Fruit fly (Drosophila melanogaster): Measurements from ENCODE around the gene CG45081.

CG45081 gene

DNA sequence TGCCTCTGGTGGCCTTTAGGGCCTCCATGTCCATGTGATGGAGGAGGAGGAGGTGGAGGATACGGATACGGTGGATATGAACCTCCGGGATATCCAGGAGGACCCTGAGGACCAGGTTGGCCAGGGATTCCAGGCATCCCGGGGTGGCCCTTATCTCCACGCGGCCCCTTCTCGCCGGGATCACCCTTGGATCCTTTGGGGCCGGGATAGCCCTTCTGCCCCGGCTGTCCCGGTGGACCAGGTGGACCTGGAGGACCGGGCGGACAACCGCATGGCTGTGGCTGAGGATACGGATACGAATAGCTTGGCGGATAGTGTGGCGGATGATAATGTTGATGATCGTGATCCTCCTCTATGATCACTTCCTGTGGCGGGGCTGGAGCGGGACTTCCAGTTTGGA lies 14.4 kb downstream of the CG45081 start:
- no peak for TF ChIP-seq vri (GFP tag; optimal IDR thresholded peaks at IDR 0.05)
- no peak for TF ChIP-seq Eip93F (GFP tag; optimal IDR thresholded peaks at IDR 0.05)
- TF ChIP-seq CG7368 (GFP tag; optimal IDR thresholded peaks at IDR 0.05) = no peak
- TF ChIP-seq Ets96B (tag; optimal IDR thresholded peaks at IDR 0.05) = no peak
- TF ChIP-seq Hr39 (GFP tag; optimal IDR thresholded peaks at IDR 0.05) = no peak
- no peak for TF ChIP-seq Eip75B (GFP tag; optimal IDR thresholded peaks at IDR 0.05)
- no peak for TF ChIP-seq CG9139 (GFP tag; optimal IDR thresholded peaks at IDR 0.05)
- TF ChIP-seq CG1621 (tag; optimal IDR thresholded peaks at IDR 0.05) = no peak
- no peak for TF ChIP-seq Met (GFP tag; optimal IDR thresholded peaks at IDR 0.05)
- no peak for TF ChIP-seq Hr4 (GFP tag; optimal IDR thresholded peaks at IDR 0.05)
- TF ChIP-seq Gug (GFP tag; IDR thresholded peaks at IDR 0.05) = no peak
- no peak for TF ChIP-seq lz (GFP tag; optimal IDR thresholded peaks at IDR 0.05)
- no peak for TF ChIP-seq CG8319 (GFP tag; optimal IDR thresholded peaks at IDR 0.05)

DNA sequence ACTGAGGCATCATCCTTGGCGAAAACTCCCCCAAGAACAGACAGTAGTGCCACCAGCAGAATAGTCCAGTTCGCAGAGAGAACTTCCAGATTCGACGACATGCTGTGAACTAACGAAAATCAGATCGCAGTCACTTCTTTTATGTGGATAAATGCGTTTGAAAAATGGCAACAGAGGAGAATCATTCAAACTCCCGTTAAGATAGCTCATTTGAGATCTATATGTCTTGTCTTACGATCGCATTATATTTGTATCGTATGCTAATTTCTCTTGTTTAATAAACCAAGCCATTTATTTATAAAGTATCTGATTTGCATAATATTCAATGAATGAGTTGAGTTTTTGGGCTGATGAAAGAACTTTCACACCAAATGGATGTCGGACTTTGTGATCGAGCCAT lies 14.8 kb downstream of the CG45081 start, which contains the start of gene CG14089:
Gene CG14089 (minus strand): TSS at position 101 of the 400 bp plus-strand sequence.
- TF ChIP-seq CG1621 (tag; optimal IDR thresholded peaks at IDR 0.05) (no peak), dsx (GFP tag; optimal IDR thresholded peaks at IDR 0.05; ENCODE audit: poor library complexity, severe bottlenecking) (no peak), CG10631 (GFP tag; optimal IDR thresholded peaks at IDR 0.05) (no peak), CG11762 (GFP tag; optimal IDR thresholded peaks at IDR 0.05; ENCODE audit: insufficient read depth) (no peak), Smox (GFP tag; optimal IDR thresholded peaks at IDR 0.05) (no peak), fkh (GFP tag; optimal IDR thresholded peaks at IDR 0.05) (no peak), Hr4 (GFP tag; optimal IDR thresholded peaks at IDR 0.05) (no peak), CG31627 (GFP tag; optimal IDR thresholded peaks at IDR 0.05) (no peak), fd85E (GFP tag; optimal IDR thresholded peaks at IDR 0.05) (no peak), CG6808 (GFP tag; optimal IDR thresholded peaks at IDR 0.05) (no peak), OdsH (GFP tag; optimal IDR thresholded peaks at IDR 0.05) (no peak), Sox102F (GFP tag; optimal IDR thresholded peaks at IDR 0.05) (no peak), CG9139 (GFP tag; optimal IDR thresholded peaks at IDR 0.05) (no peak), Met (GFP tag; optimal IDR thresholded peaks at IDR 0.05) (no peak), CG11294 (GFP tag; IDR thresholded peaks at IDR 0.05) (no peak), CG10669 (GFP tag; optimal IDR thresholded peaks at IDR 0.05) (no peak), Sox14 (GFP tag; optimal IDR thresholded peaks at IDR 0.05) (no peak), Eip75B (GFP tag; optimal IDR thresholded peaks at IDR 0.05) (no peak), CG6792 (GFP tag; optimal IDR thresholded peaks at IDR 0.05) (no peak), CG34406 (GFP tag; optimal IDR thresholded peaks at IDR 0.05) (no peak)

DNA sequence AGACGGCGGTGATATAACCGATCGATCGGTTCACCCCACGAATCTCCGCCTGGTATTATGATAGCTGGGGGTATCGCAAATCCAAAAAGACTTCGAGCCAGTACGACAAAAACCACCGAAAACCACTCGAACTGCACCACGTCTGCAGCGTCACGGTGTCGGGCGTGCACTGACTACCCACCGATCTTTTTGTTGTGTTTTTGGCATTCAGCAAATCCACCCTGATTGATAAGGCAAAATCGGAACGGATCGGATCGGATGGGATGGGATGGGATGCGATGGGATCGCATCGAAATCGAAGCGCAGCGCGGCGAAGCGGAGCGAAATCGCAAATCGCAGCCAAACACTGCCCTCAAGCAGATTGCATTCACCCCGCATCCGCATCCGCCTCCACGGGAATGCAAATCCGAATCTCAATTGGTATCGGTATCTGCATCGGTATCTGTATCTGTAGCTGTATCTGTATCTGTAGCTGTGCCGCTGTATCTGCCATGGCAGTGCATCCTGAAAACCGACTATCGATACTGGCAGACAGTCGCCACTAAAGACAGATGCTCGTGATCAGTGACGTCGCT lies 22.6 kb downstream of the CG45081 start:
- peak; percentile 40 for TF ChIP-seq vri (GFP tag; optimal IDR thresholded peaks at IDR 0.05)
- no peak for TF ChIP-seq CG6808 (GFP tag; optimal IDR thresholded peaks at IDR 0.05)
- peak; percentile 97 for TF ChIP-seq svp (GFP tag)

DNA sequence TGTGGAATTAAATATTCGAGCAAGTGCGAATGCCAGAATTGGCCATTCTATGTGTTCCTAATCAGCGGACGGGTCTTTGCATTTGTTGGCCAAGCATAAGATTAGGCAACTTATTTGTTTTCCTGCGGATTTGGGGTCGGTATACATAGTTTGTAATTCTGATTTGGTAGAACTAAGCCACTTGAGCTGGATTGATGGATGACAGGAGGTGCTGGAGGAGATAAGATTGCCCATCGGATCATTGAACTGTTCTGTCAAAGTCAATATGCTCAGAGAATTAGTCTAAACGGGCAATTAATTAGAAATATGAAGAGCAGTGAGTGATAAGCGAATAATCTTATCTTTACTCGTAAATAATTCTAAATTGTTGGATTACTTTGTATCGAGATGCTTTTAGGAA lies 23.6 kb downstream of the CG45081 start:
- TF ChIP-seq Sox102F (GFP tag; optimal IDR thresholded peaks at IDR 0.05) (no peak), svp (GFP tag) (peak; percentile 52)

DNA sequence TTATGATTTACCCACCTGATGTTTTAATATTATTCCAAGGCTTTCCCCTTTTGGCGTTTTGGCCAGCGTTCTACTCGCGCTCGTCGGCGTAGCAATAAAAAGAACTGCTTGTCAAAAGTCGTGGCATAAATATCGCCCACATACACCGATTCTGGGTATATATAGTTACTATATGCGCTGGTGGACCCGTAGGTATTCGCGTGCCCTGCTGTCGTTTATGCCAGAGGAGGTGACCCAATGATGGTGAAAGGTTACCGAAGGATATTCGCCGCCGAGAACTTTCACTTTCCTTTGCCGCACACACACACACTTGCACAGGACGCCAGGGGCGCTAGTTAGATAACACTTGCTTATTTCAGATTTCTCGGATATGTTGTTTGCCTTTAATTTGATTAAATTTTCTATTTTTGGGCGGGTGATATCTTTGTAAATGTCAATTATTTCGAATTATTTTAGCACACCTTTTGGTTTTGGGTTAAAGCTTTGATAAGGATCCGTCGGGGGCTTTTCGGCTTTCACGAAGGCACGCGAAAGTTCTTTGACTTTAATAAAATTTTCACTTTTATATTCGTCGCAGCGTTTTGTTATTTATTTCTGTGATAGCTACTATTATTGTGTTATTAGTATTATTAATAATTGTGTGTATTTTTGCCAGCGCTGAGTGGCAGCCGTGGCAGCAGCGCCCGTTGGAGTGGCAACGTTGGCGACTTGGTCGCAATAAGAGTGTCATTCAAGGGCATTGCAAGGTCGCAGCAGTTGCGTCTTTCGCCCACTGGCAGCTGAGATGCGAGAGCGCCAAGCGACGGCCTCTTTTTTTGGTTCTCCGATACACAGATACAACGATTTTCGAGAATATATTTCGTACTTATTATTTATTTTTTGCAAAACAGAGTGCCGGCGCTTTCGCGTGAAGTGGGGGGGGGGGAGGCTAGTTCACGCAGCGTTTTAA lies 25.9 kb downstream of the CG45081 start:
- TF ChIP-seq CG8119 (GFP tag; IDR thresholded peaks at IDR 0.05) (no peak), svp (GFP tag) (peak; percentile 71), net (GFP tag; optimal IDR thresholded peaks at IDR 0.05) (no peak), Eip78C (GFP tag) (peak; percentile 57), Eip75B (GFP tag; optimal IDR thresholded peaks at IDR 0.05) (peak; percentile 0), Blimp-1 (GFP tag; optimal IDR thresholded peaks at IDR 0.05) (peak; percentile 53)

Data from whole organism, prepupa.